Worm (Caenorhabditis elegans) whole organism, L4/young adult: Measurements from ENCODE around the gene sto-4.

ENCODE experiments used
- W03F9.2 ChIP-seq: fragments of 150-350 bp; optimal IDR thresholded peaks from 2 replicates; lab custom pipeline; 2014; ENCODE audit warnings: missing biosample characterization, missing genetic modification characterization
- dao-5 ChIP-seq: sonication (generic microtip); optimal IDR thresholded peaks from 2 replicates; lab custom pipeline; 2016; ENCODE audit warnings: missing genotype, missing genetic modification characterization, moderate library complexity, missing compliant biosample characterization
- him-1 ChIP-seq: sonication (generic microtip); optimal IDR thresholded peaks from 2 replicates; lab custom pipeline; 2016; ENCODE audit warnings: missing genotype, missing genetic modification reagents, missing genetic modification characterization, missing compliant biosample characterization

DNA sequence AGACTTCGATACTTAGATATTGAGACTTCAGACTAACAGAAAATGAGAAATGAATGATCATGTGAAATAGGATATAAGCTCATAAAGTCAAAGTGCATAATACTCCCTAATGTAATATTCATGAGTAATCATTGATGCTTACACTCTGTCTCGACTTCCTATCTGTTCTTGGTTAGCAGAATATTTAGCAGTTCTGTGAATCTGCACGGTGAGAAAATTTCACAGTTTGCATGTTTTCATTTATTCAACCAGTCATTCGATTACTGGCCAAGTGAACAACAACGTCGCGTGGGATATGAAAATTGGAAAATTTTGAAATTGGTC lies 36.5 kb upstream of the sto-4 start:
- TF ChIP-seq him-1 (no peak), W03F9.2 (no peak), dao-5 (tag; lab: Kevin White, UChicago) (no peak)
